Worm (Caenorhabditis elegans) whole organism, early embryonic: ENCODE data around the gene F13A7.12.

Experiments
- F13C5.2 ChIP-seq: sonication (generic microtip); optimal IDR thresholded peaks from 2 replicates; lab custom pipeline; 2017; ENCODE audit warnings: mild to moderate bottlenecking, missing genetic modification characterization, inconsistent platforms, missing compliant biosample characterization
- ama-1 ChIP-seq: fragments of 150-350 bp; optimal IDR thresholded peaks from 2 replicates; lab custom pipeline; 2014
- ceh-13 ChIP-seq: fragments of 200-800 bp; sonication (Bioruptor generic); optimal IDR thresholded peaks from 2 replicates; lab custom pipeline; 2018; ENCODE audit warnings: mild to moderate bottlenecking, missing genetic modification characterization, missing compliant biosample characterization
- ceh-36 ChIP-seq: sonication (generic microtip); optimal IDR thresholded peaks from 2 replicates; lab custom pipeline; 2016; ENCODE audit warnings: missing genetic modification characterization, inconsistent platforms, missing compliant biosample characterization
- flt-1 ChIP-seq: fragments of 200-800 bp; sonication (Bioruptor generic); IDR thresholded peaks from 2 replicates; pipeline ENCODE4 v1.3.6; 2022; ENCODE audit warnings: missing genetic modification characterization, missing compliant biosample characterization
- hnd-1 ChIP-seq: sonication (generic microtip); optimal IDR thresholded peaks from 2 replicates; lab custom pipeline; 2016; ENCODE audit warnings: missing genetic modification characterization, missing compliant biosample characterization
- tbx-11 ChIP-seq: fragments of 200-800 bp; sonication (Bioruptor generic); IDR thresholded peaks from 2 replicates; pipeline ENCODE4 v1.3.6; 2022; ENCODE audit warnings: missing genetic modification characterization, missing compliant biosample characterization

DNA sequence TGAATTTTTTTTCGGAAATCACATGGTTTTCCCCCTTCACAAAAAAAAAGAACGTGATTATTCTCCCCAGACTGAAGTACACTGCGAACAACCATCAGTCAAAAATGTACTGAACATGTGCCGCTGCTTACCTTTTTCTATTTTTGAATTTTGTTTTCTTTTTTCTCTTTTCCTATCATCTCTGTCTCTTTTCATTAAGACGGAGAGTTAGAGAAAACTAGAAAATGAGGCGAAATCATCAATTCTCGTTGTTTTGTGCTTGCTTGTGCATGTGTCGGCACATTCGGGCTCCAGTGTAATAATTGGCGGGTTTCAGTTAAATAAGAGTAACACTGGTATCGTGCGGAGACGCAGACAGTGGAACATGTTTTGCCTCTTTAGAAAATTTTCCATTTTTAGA, 43.6 kb upstream of the F13A7.12 start:
- TF ChIP-seq flt-1 (GFP tag; lab: Robert Waterston, UW) (no peak), ama-1 (lab: Kevin White, UChicago) (no peak), tbx-11 (GFP tag; lab: Robert Waterston, UW) (no peak), ceh-36 (tag; lab: Kevin White, UChicago) (no peak), ceh-13 (GFP tag; lab: Kevin White, UChicago) (no peak), F13C5.2 (tag; lab: Kevin White, UChicago) (no peak), hnd-1 (tag; lab: Kevin White, UChicago) (no peak)
